Worm (Caenorhabditis elegans) whole organism, midembryonic: ENCODE results near the gene str-115.

ENCODE experiments used
- T22C8.4 ChIP-seq: fragments of 200-800 bp; sonication (Bioruptor generic); IDR thresholded peaks from 2 replicates; pipeline ENCODE4 v1.3.6; 2022; ENCODE audit warnings: missing genetic modification characterization, missing compliant biosample characterization
- cog-1 ChIP-seq: sonication (generic microtip); optimal IDR thresholded peaks from 2 replicates; lab custom pipeline; 2016; ENCODE audit warnings: missing genetic modification characterization, missing compliant biosample characterization
- klf-2 ChIP-seq: fragments of 200-800 bp; sonication (Bioruptor generic); conservative IDR thresholded peaks from 2 replicates; pipeline ENCODE4 v1.3.6; 2022; ENCODE audit warnings: missing genetic modification reagents, missing genetic modification characterization, missing compliant biosample characterization
- med-1 ChIP-seq: sonication (generic microtip); optimal IDR thresholded peaks from 2 replicates; lab custom pipeline; 2017; ENCODE audit warnings: missing genetic modification characterization, mild to moderate bottlenecking, missing compliant biosample characterization, antibody characterized with exemption, missing genetic modification reagents; ENCODE audit not compliant: insufficient read depth
- ref-1 ChIP-seq: fragments of 200-800 bp; sonication (Bioruptor generic); conservative IDR thresholded peaks from 2 replicates; pipeline ENCODE4 v1.3.6; 2022; ENCODE audit warnings: missing genetic modification reagents, missing genetic modification characterization, missing compliant biosample characterization
- tab-1 ChIP-seq: fragments of 200-800 bp; sonication (Bioruptor generic); IDR thresholded peaks from 2 replicates; pipeline ENCODE4 v1.3.6; 2022; ENCODE audit warnings: missing genetic modification characterization, missing compliant biosample characterization

DNA sequence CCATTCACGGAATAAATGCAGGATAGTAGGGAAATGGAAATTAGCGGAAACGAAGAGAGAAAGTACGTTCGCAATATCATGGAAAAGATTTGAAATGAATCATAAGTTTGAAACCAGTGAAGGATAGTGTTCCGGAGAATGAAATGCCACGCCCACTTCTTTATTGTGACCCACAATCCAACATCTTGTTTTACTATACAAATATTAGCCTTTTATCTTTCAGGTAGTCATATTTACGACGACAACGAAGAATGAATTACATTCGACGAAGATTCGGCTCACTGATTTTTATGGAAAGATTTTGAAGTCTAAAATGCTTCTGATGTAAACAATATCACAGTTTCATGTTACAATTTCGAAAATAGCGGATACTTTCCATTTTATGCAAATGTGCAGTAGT is 47.9 kb downstream of the str-115 start, which contains the start of gene cutl-18:
- TF ChIP-seq med-1 (GFP tag; lab: Kevin White, UChicago) (no peak), T22C8.4 (GFP tag; lab: Robert Waterston, UW) (no peak), klf-2 (GFP tag; lab: Robert Waterston, UW) (no peak), ref-1 (GFP tag; lab: Robert Waterston, UW) (no peak), cog-1 (tag; lab: Kevin White, UChicago) (no peak), tab-1 (no peak)
